Fruit fly (Drosophila melanogaster) S2 (cell line): ENCODE data around the gene Jhbp12.

Source experiments
- CG8478 ChIP-seq: fragments of >200 bp; optimal IDR thresholded peaks from 2 replicates; lab custom pipeline; 2018
- CTCF ChIP-seq, 2 experiments: fragments of >200 bp; optimal IDR thresholded peaks; 2 replicates each; lab custom pipeline; 2018

- TF ChIP-seq CG8478 (lab: Kevin White, UChicago): no peak
- no peak for TF ChIP-seq CTCF (optimal IDR thresholded peaks at IDR 0.05; lab: Kevin White, UChicago)
Observed at dm6 chr3R:24530328-24530727, 5.7 kb downstream of the Jhbp12 start, which contains the start of the genes CG13623 and ana1.
